Worm (Caenorhabditis elegans) whole organism, L2 larva: ENCODE results near the gene eif-2D.

Experiments used
- R02D3.7 ChIP-seq: fragments of 150-350 bp; optimal IDR thresholded peaks from 2 replicates; lab custom pipeline; 2014; ENCODE audit warnings: missing biosample characterization, missing genetic modification characterization
- ama-1 ChIP-seq: fragments of 150-350 bp; optimal IDR thresholded peaks from 2 replicates; lab custom pipeline; 2018; ENCODE audit warnings: inconsistent platforms
- ceh-82 ChIP-seq: fragments of 150-350 bp; optimal IDR thresholded peaks from 2 replicates; lab custom pipeline; 2014; ENCODE audit warnings: missing biosample characterization, missing genetic modification characterization
- dmd-4 ChIP-seq: sonication (generic microtip); optimal IDR thresholded peaks from 2 replicates; lab custom pipeline; 2017; ENCODE audit warnings: missing biosample characterization, missing genetic modification characterization
- elt-3 ChIP-seq: sonication (generic microtip); optimal IDR thresholded peaks from 2 replicates; lab custom pipeline; 2017; ENCODE audit warnings: missing biosample characterization, missing genetic modification characterization
- lin-13 ChIP-seq: fragments of 150-350 bp; optimal IDR thresholded peaks from 2 replicates; lab custom pipeline; 2014; ENCODE audit warnings: missing biosample characterization, missing genetic modification reagents, missing genetic modification characterization
- lsy-2 ChIP-seq, 2 experiments: fragments of 150-350 bp in 1 of 2; sonication (generic microtip) in 1 of 2; optimal IDR thresholded peaks; 2 replicates each; lab custom pipeline; 2014 to 2017; ENCODE audit warnings: missing biosample characterization in 2 of 2, missing genetic modification characterization in 2 of 2
- mab-5 ChIP-seq: fragments of 150-350 bp; optimal IDR thresholded peaks from 2 replicates; lab custom pipeline; 2014; ENCODE audit warnings: missing biosample characterization, missing genetic modification characterization
- nhr-11 ChIP-seq: fragments of 150-350 bp; optimal IDR thresholded peaks from 2 replicates; lab custom pipeline; 2014; ENCODE audit warnings: missing biosample characterization, missing genetic modification characterization
- nhr-12 ChIP-seq: fragments of 150-350 bp; optimal IDR thresholded peaks from 2 replicates; lab custom pipeline; 2014; ENCODE audit warnings: missing biosample characterization, missing genetic modification characterization
- nhr-77 ChIP-seq: fragments of 150-350 bp; optimal IDR thresholded peaks from 2 replicates; lab custom pipeline; 2014; ENCODE audit warnings: missing biosample characterization, missing genetic modification characterization
- skn-1 ChIP-seq: sonication (generic microtip); optimal IDR thresholded peaks from 2 replicates; lab custom pipeline; 2017; ENCODE audit warnings: missing biosample characterization, missing genetic modification characterization
- unc-62 ChIP-seq: fragments of 150-350 bp; optimal IDR thresholded peaks from 2 replicates; lab custom pipeline; 2014; ENCODE audit warnings: missing biosample characterization, missing genetic modification reagents, missing genetic modification characterization

DNA sequence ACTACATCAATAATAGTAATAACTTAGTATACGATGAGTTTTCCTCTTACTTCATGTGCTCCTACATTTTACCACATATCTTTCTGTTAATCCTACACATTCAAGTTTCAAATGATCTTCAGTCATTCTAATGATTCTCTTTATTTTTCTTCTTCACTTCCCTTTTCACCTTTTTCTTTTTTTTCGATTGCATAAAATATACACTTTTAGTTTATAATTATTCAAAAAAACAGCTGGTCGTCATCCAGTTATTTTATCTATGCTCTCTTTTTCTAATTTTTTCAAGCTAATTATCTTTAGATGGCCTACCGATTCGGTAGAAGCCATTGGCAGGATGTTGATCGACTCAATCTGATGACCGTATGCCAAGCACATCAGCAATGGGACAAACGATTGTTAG, 37.3 kb upstream of the eif-2D start, which contains the start of gene F59E12.1:
- TF ChIP-seq elt-3 (tag; lab: Kevin White, UChicago) (no peak), skn-1 (tag; lab: Kevin White, UChicago) (no peak), ama-1 (no peak), mab-5 (tag; lab: Kevin White, UChicago) (no peak), R02D3.7 (tag; lab: Kevin White, UChicago) (no peak), lsy-2 (tag; optimal IDR thresholded peaks at IDR 0.05; lab: Kevin White, UChicago) (no peak), ceh-82 (tag; lab: Kevin White, UChicago) (no peak), nhr-11 (tag; lab: Kevin White, UChicago) (no peak), unc-62 (GFP tag; lab: Kevin White, UChicago) (no peak), lin-13 (GFP tag; lab: Kevin White, UChicago) (no peak), nhr-12 (tag; lab: Kevin White, UChicago) (no peak), dmd-4 (tag; lab: Kevin White, UChicago) (no peak), nhr-77 (no peak)
